Worm (Caenorhabditis elegans) whole organism, L4/young adult: ENCODE results near the gene clec-66.

ENCODE experiments used
- W03F9.2 ChIP-seq: fragments of 150-350 bp; optimal IDR thresholded peaks from 2 replicates; lab custom pipeline; 2014; ENCODE audit warnings: missing biosample characterization, missing genetic modification characterization
- dao-5 ChIP-seq: sonication (generic microtip); optimal IDR thresholded peaks from 2 replicates; lab custom pipeline; 2016; ENCODE audit warnings: missing genotype, missing genetic modification characterization, moderate library complexity, missing compliant biosample characterization
- him-1 ChIP-seq: sonication (generic microtip); optimal IDR thresholded peaks from 2 replicates; lab custom pipeline; 2016; ENCODE audit warnings: missing genotype, missing genetic modification reagents, missing genetic modification characterization, missing compliant biosample characterization

DNA sequence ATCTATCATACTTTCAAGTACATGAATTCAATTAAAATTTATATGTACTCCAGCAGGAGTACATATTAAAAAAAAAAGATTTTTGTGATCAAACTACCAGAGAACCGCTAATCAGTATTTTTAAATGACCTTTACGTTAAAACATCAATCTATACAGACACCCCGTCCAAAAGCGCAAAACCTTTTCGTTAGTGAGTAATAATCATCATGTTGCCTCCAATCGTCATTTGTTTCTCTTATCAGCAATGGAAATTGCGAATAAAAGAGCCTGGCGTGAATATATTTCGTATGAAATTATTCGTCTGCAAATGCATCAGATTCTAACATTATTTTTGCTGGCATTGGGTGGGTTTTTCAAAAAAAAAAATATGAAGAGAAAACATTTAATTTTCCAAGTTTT, at the start of gene clec-66:
- TF ChIP-seq him-1: no peak
- no peak for TF ChIP-seq dao-5
- TF ChIP-seq W03F9.2: no peak
